Fruit fly (Drosophila melanogaster) whole organism, embryonic: Measurements from ENCODE around the gene RhoGEF4.

Experiments
- Bgb ChIP-seq: fragments of 200-800 bp; sonication (Bioruptor generic); IDR thresholded peaks from 2 replicates; pipeline ENCODE4 v1.3.6; 2022; ENCODE audit warnings: missing biosample characterization, missing genetic modification characterization; ENCODE audit not compliant: partially characterized antibody
- CG10267 ChIP-seq: fragments of 200-800 bp; sonication (Bioruptor generic); optimal IDR thresholded peaks from 2 replicates; lab custom pipeline; 2018; ENCODE audit warnings: missing biosample characterization, mild to moderate bottlenecking, missing genetic modification characterization, moderate library complexity
- CG10321 ChIP-seq: fragments of 200-800 bp; sonication (Bioruptor generic); IDR thresholded peaks from 2 replicates; pipeline ENCODE4 v1.3.6; 2022; ENCODE audit warnings: missing biosample characterization, missing genetic modification characterization
- CG11456 ChIP-seq: fragments of 200-800 bp; sonication (Bioruptor generic); IDR thresholded peaks from 3 replicates; pipeline ENCODE4 v1.3.6; 2022; ENCODE audit warnings: missing biosample characterization, missing genetic modification characterization
- CG12299 ChIP-seq: fragments of 200-800 bp; sonication (Bioruptor generic); optimal IDR thresholded peaks from 2 replicates; lab custom pipeline; 2018; ENCODE audit warnings: missing biosample characterization, mild to moderate bottlenecking, missing genetic modification characterization
- CG12769 ChIP-seq: fragments of 200-800 bp; sonication (Bioruptor generic); optimal IDR thresholded peaks from 2 replicates; lab custom pipeline; 2019; ENCODE audit warnings: missing biosample characterization, mild to moderate bottlenecking, missing genetic modification characterization, moderate library complexity
- CG13624 ChIP-seq: fragments of 200-800 bp; sonication (Bioruptor generic); optimal IDR thresholded peaks from 2 replicates; lab custom pipeline; 2016; ENCODE audit warnings: missing biosample characterization, missing genetic modification characterization
- CG14667 ChIP-seq: fragments of 200-800 bp; sonication (Bioruptor generic); IDR thresholded peaks from 2 replicates; pipeline ENCODE4 v1.3.6; 2022; ENCODE audit warnings: missing biosample characterization, missing genetic modification characterization
- CG15479 ChIP-seq: fragments of 200-800 bp; sonication (Bioruptor generic); optimal IDR thresholded peaks from 3 replicates; lab custom pipeline; 2019; ENCODE audit warnings: missing biosample characterization, mild to moderate bottlenecking, missing genetic modification characterization, moderate library complexity
- CG15601 ChIP-seq: fragments of 200-800 bp; sonication (Bioruptor generic); optimal IDR thresholded peaks from 3 replicates; lab custom pipeline; 2019; ENCODE audit warnings: missing biosample characterization, mild to moderate bottlenecking, missing genetic modification characterization, moderate library complexity
- CG17568 ChIP-seq: fragments of 200-800 bp; sonication (Bioruptor generic); optimal IDR thresholded peaks from 2 replicates; lab custom pipeline; 2018; ENCODE audit warnings: missing biosample characterization, mild to moderate bottlenecking, missing genetic modification characterization, moderate library complexity
- CG18476 ChIP-seq: fragments of 200-800 bp; sonication (Bioruptor generic); optimal IDR thresholded peaks from 2 replicates; lab custom pipeline; 2016; ENCODE audit warnings: missing biosample characterization, mild to moderate bottlenecking, missing genetic modification characterization
- CG2678 ChIP-seq: fragments of 200-800 bp; sonication (Bioruptor generic); optimal IDR thresholded peaks from 3 replicates; lab custom pipeline; 2019; ENCODE audit warnings: missing biosample characterization, mild to moderate bottlenecking, missing genetic modification characterization, moderate library complexity
- CG2875 ChIP-seq: fragments of 200-800 bp; sonication (Bioruptor generic); optimal IDR thresholded peaks from 2 replicates; lab custom pipeline; 2017; ENCODE audit warnings: missing biosample characterization, mild to moderate bottlenecking, missing genetic modification characterization, missing genetic modification reagents
- CG32772 ChIP-seq: fragments of 200-800 bp; sonication (Bioruptor generic); IDR thresholded peaks from 2 replicates; pipeline ENCODE4 v1.3.6; 2022; ENCODE audit warnings: missing biosample characterization, missing genetic modification characterization
- CG3281 ChIP-seq: fragments of 200-800 bp; sonication (Bioruptor generic); optimal IDR thresholded peaks from 3 replicates; lab custom pipeline; 2017; ENCODE audit warnings: missing biosample characterization, mild to moderate bottlenecking, missing genetic modification characterization
- CG3407 ChIP-seq: fragments of 200-800 bp; sonication (Bioruptor generic); optimal IDR thresholded peaks from 2 replicates; lab custom pipeline; 2018; ENCODE audit warnings: missing biosample characterization, mild to moderate bottlenecking, missing genetic modification characterization
- CG3726 ChIP-seq: fragments of 200-800 bp; sonication (Bioruptor generic); IDR thresholded peaks from 3 replicates; pipeline ENCODE4, ENCODE4 v1.3.6; 2022; ENCODE audit warnings: missing biosample characterization, missing genetic modification characterization
- CG3847 ChIP-seq: fragments of 200-800 bp; sonication (Bioruptor generic); IDR thresholded peaks from 2 replicates; pipeline ENCODE4 v1.3.6; 2022; ENCODE audit warnings: missing biosample characterization, missing genetic modification characterization
- CG4328 ChIP-seq: fragments of 200-800 bp; sonication (Bioruptor generic); optimal IDR thresholded peaks from 3 replicates; lab custom pipeline; 2017; ENCODE audit warnings: missing biosample characterization, missing genetic modification reagents, missing genetic modification characterization
- CG4404 ChIP-seq: fragments of 200-800 bp; sonication (Bioruptor generic); IDR thresholded peaks from 2 replicates; pipeline ENCODE4 v1.3.6; 2022; ENCODE audit warnings: missing biosample characterization, missing genetic modification characterization
- CG4730 ChIP-seq: fragments of 200-800 bp; sonication (Bioruptor generic); IDR thresholded peaks from 2 replicates; pipeline ENCODE4 v1.3.6; 2022; ENCODE audit warnings: missing biosample characterization, missing genetic modification characterization
- CG6254 ChIP-seq: fragments of 200-800 bp; sonication (Bioruptor generic); optimal IDR thresholded peaks from 3 replicates; lab custom pipeline; 2017; ENCODE audit warnings: mild to moderate bottlenecking, missing biosample characterization, missing genetic modification reagents, missing genetic modification characterization
- Deaf1 ChIP-seq: fragments of 200-800 bp; optimal IDR thresholded peaks from 3 replicates; lab custom pipeline; 2019; ENCODE audit warnings: missing biosample characterization, mild to moderate bottlenecking, missing genetic modification characterization, moderate library complexity
- Dek ChIP-seq: fragments of 200-800 bp; sonication (Bioruptor generic); optimal IDR thresholded peaks from 3 replicates; lab custom pipeline; 2019; ENCODE audit warnings: missing biosample characterization, mild to moderate bottlenecking, missing genetic modification characterization, moderate library complexity
- Dip2 ChIP-seq: fragments of 200-800 bp; sonication (Bioruptor generic); IDR thresholded peaks from 2 replicates; pipeline ENCODE4 v1.3.6; 2022; ENCODE audit warnings: missing biosample characterization, missing genetic modification characterization
- ERR ChIP-seq: fragments of 200-800 bp; sonication (Bioruptor generic); optimal IDR thresholded peaks from 2 replicates; lab custom pipeline; 2016; ENCODE audit warnings: missing biosample characterization, missing genetic modification characterization
- HmgZ ChIP-seq: fragments of 200-800 bp; sonication (Bioruptor generic); optimal IDR thresholded peaks from 2 replicates; lab custom pipeline; 2018; ENCODE audit warnings: missing biosample characterization, mild to moderate bottlenecking, missing genetic modification characterization
- Jarid2 ChIP-seq: fragments of 200-800 bp; sonication (Bioruptor generic); optimal IDR thresholded peaks from 3 replicates; lab custom pipeline; 2017; ENCODE audit warnings: mild to moderate bottlenecking, missing biosample characterization, missing genetic modification reagents, missing genetic modification characterization
- Max ChIP-seq: fragments of 200-800 bp; sonication (Bioruptor generic); optimal IDR thresholded peaks from 2 replicates; lab custom pipeline; 2016; ENCODE audit warnings: missing biosample characterization, mild to moderate bottlenecking, missing genetic modification characterization
- Nf-YB ChIP-seq: fragments of 200-800 bp; sonication (Bioruptor generic); optimal IDR thresholded peaks from 3 replicates; lab custom pipeline; 2019; ENCODE audit warnings: missing biosample characterization, mild to moderate bottlenecking, missing genetic modification characterization, moderate library complexity
- Oaz ChIP-seq: fragments of 200-800 bp; sonication (Bioruptor generic); IDR thresholded peaks from 2 replicates; pipeline ENCODE4 v1.3.6; 2022; ENCODE audit warnings: missing biosample characterization, missing genetic modification characterization
- Scr ChIP-seq: fragments of 200-800 bp; sonication (Bioruptor generic); IDR thresholded peaks from 2 replicates; pipeline ENCODE4 v1.3.6; 2022; ENCODE audit warnings: missing biosample characterization, missing genetic modification characterization; ENCODE audit not compliant: partially characterized antibody
- Ssrp ChIP-seq: fragments of 200-800 bp; sonication (Bioruptor generic); optimal IDR thresholded peaks from 2 replicates; lab custom pipeline; 2018; ENCODE audit warnings: missing biosample characterization, mild to moderate bottlenecking, missing genetic modification characterization, moderate library complexity
- ase ChIP-seq: fragments of 200-800 bp; sonication (Bioruptor generic); IDR thresholded peaks from 3 replicates; pipeline ENCODE4 v1.3.6; 2022; ENCODE audit warnings: missing biosample characterization, missing genetic modification characterization
- croc ChIP-seq: fragments of 200-800 bp; sonication (Bioruptor generic); conservative IDR thresholded peaks from 3 replicates; pipeline ENCODE4 v1.3.6; 2022; ENCODE audit warnings: missing biosample characterization, missing genetic modification characterization
- danr ChIP-seq: fragments of 200-800 bp; sonication (Bioruptor generic); IDR thresholded peaks from 2 replicates; pipeline ENCODE4 v1.3.6; 2022; ENCODE audit warnings: missing biosample characterization, missing genetic modification characterization
- ewg ChIP-seq: fragments of 200-800 bp; sonication (Bioruptor generic); optimal IDR thresholded peaks from 3 replicates; lab custom pipeline; 2017; ENCODE audit warnings: mild to moderate bottlenecking, missing biosample characterization, missing genetic modification reagents, missing genetic modification characterization
- lilli ChIP-seq: fragments of 200-800 bp; sonication (Bioruptor generic); optimal IDR thresholded peaks from 3 replicates; lab custom pipeline; 2016; ENCODE audit warnings: missing biosample characterization, missing genetic modification characterization
- mld ChIP-seq: fragments of 200-800 bp; sonication (Bioruptor generic); IDR thresholded peaks from 3 replicates; pipeline ENCODE4 v1.3.6; 2022; ENCODE audit warnings: missing biosample characterization, missing genetic modification characterization; ENCODE audit not compliant: partially characterized antibody
- otp ChIP-seq: fragments of 200-800 bp; sonication (Bioruptor generic); IDR thresholded peaks from 3 replicates; pipeline ENCODE4, ENCODE4 v1.3.6; 2022; ENCODE audit warnings: missing biosample characterization, missing genetic modification characterization
- pan ChIP-seq, 4 experiments: fragments of >200 bp in 3 of 4; fragments of 200-800 bp in 1 of 4; sonication (Bioruptor generic) in 1 of 4; optimal IDR thresholded peaks in 3 of 4; IDR thresholded peaks in 1 of 4; 2 replicates each; pipeline versions ENCODE4 v1.3.6 to Lab custom; 2017 to 2022; ENCODE audit warnings: missing biosample characterization in 2 of 4, missing genetic modification characterization in 2 of 4, mixed read lengths in 1 of 4
- repo ChIP-seq: fragments of 200-800 bp; sonication (Bioruptor generic); optimal IDR thresholded peaks from 2 replicates; lab custom pipeline; 2016; ENCODE audit warnings: missing biosample characterization, missing genetic modification characterization
- sens ChIP-seq: fragments of 200-800 bp; sonication (Bioruptor generic); peaks from one replicate; lab custom pipeline; 2016; ENCODE audit warnings: missing biosample characterization, missing genetic modification characterization
- ssp ChIP-seq: fragments of 200-800 bp; sonication (Bioruptor generic); IDR thresholded peaks from 2 replicates; pipeline ENCODE4 v1.3.6; 2022; ENCODE audit warnings: missing biosample characterization, missing genetic modification characterization
- stwl ChIP-seq: fragments of 200-800 bp; sonication (Bioruptor generic); optimal IDR thresholded peaks from 3 replicates; lab custom pipeline; 2018; ENCODE audit warnings: missing biosample characterization, mild to moderate bottlenecking, missing genetic modification characterization, moderate library complexity
- tin ChIP-seq: fragments of 200-800 bp; sonication (Bioruptor generic); optimal IDR thresholded peaks from 3 replicates; lab custom pipeline; 2016; ENCODE audit warnings: missing biosample characterization, missing genetic modification characterization
- tio ChIP-seq: fragments of 200-800 bp; sonication (Bioruptor generic); optimal IDR thresholded peaks from 2 replicates; lab custom pipeline; 2017; ENCODE audit warnings: missing biosample characterization, missing genetic modification characterization, inconsistent platforms
- z ChIP-seq: fragments of 200-800 bp; sonication (Bioruptor generic); IDR thresholded peaks from 3 replicates; pipeline ENCODE4 v1.3.6; 2022; ENCODE audit warnings: missing biosample characterization, missing genetic modification characterization

The RhoGEF4 gene

DNA sequence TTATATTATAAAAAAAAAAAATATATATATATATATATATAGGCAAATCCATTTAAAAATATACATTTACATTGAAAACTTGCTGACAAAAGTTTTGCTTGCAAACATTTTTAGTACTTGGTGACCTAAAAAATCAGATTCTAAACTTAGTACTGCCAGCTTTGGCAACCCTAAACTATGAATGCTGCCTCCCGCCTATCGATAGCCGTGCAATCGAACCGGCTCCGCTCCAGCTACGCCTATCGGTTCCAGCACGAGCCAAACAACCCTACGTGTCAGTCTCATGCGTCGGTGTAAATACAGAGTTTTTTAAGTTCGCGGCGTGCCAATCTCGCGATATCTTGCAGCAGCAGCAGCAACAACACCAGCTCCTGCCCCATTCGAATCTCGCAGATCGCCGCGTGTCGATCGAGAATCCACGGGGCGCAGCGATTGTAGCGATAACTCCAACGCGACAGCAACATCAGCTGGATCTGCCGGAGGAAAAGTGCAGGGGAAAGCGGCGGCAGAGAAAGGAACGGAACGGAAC, 37.2 kb upstream of the RhoGEF4 start, which contains the start of gene Sec63 (continued):
- TF ChIP-seq CG14667 (GFP tag; lab: Robert Waterston, UW) (no peak), Jarid2 (GFP tag; lab: Kevin White, UChicago) (peak; percentile 6), sens (GFP tag; lab: Kevin White, UChicago) (peak; percentile 83), CG3281 (GFP tag; lab: Kevin White, UChicago) (peak; percentile 58), mld (peak; percentile 87; the same call in 2 of the 3 replicates), CG3726 (GFP tag; lab: Robert Waterston, UW) (no peak), CG17568 (no peak), CG3407 (GFP tag; lab: Kevin White, UChicago) (no peak), Max (GFP tag; lab: Kevin White, UChicago) (peak; percentile 58), CG2875 (no peak), z (peak; percentile 41; the same call in 1 of the 3 replicates), CG6254 (peak; percentile 15), CG10267 (tag; lab: Kevin White, UChicago) (peak; percentile 19), CG12299 (tag; lab: Kevin White, UChicago) (peak; percentile 25), otp (GFP tag; lab: Robert Waterston, UW) (no peak), lilli (GFP tag; lab: Kevin White, UChicago) (peak; percentile 51), ewg (GFP tag; lab: Kevin White, UChicago) (peak; percentile 44), CG2678 (tag; lab: Kevin White, UChicago) (peak; percentile 63), CG4404 (GFP tag; lab: Robert Waterston, UW) (no peak), pan (optimal IDR thresholded peaks at IDR 0.05; lab: Kevin White, UChicago) (no peak), pan (GFP tag; optimal IDR thresholded peaks at IDR 0.05 in 1 of 2, IDR thresholded peaks at IDR 0.05 in 1 of 2) (peak in 1 of 2 experiments; percentile 54), CG13624 (peak; percentile 36), Dip2 (GFP tag; lab: Robert Waterston, UW) (no peak), Ssrp (tag; lab: Kevin White, UChicago) (peak; percentile 42), CG15479 (GFP tag; lab: Kevin White, UChicago) (no peak), Dek (tag; lab: Kevin White, UChicago) (no peak), danr (no peak), Scr (GFP tag; lab: Robert Waterston, UW) (peak; percentile 79), Bgb (GFP tag; lab: Robert Waterston, UW) (peak; percentile 93), CG4328 (GFP tag; lab: Kevin White, UChicago) (no peak), CG11456 (GFP tag; lab: Robert Waterston, UW) (peak; percentile 68; the same call in 1 of the 3 replicates), Deaf1 (tag; lab: Kevin White, UChicago) (no peak), CG10321 (no peak), repo (GFP tag; lab: Kevin White, UChicago) (peak; percentile 6), CG4730 (no peak), stwl (tag; lab: Kevin White, UChicago) (peak; percentile 90), Nf-YB (GFP tag; lab: Kevin White, UChicago) (no peak), CG18476 (no peak), ase (GFP tag; lab: Robert Waterston, UW) (peak; percentile 42; the same call in 1 of the 3 replicates), tin (GFP tag; lab: Kevin White, UChicago) (peak; percentile 7), ssp (GFP tag; lab: Robert Waterston, UW) (0 out of 2 replicates have a peak, but pooled peaks have one; percentile 30), CG12769 (tag; lab: Kevin White, UChicago) (no peak), Oaz (GFP tag; lab: Robert Waterston, UW) (no peak), tio (GFP tag; lab: Kevin White, UChicago) (no peak), ERR (GFP tag; lab: Kevin White, UChicago) (no peak), CG32772 (GFP tag; lab: Robert Waterston, UW) (peak; percentile 4; the same call in 1 of the 2 replicates), croc (GFP tag; lab: Robert Waterston, UW) (no peak), HmgZ (tag; lab: Kevin White, UChicago) (peak; percentile 8), CG15601 (tag; lab: Kevin White, UChicago) (peak; percentile 50), CG3847 (GFP tag; lab: Robert Waterston, UW) (peak; percentile 74)
